Fruit fly (Drosophila melanogaster) whole organism, embryonic: ENCODE data around the gene kibra.
A peak's percentile ranks its signal among the peaks of the same experiment; 100 is the strongest.

ENCODE experiments used
- Ada2b ChIP-seq: fragments of 200-800 bp; sonication (Bioruptor generic); IDR thresholded peaks from 2 replicates; pipeline ENCODE4 v1.3.6; 2022; ENCODE audit warnings: missing biosample characterization, missing genetic modification characterization
- Bgb ChIP-seq: fragments of 200-800 bp; sonication (Bioruptor generic); IDR thresholded peaks from 2 replicates; pipeline ENCODE4 v1.3.6; 2022; ENCODE audit warnings: missing biosample characterization, missing genetic modification characterization; ENCODE audit not compliant: partially characterized antibody
- CG10147 ChIP-seq: fragments of 200-800 bp; sonication (Bioruptor generic); optimal IDR thresholded peaks from 2 replicates; lab custom pipeline; 2019; ENCODE audit warnings: missing biosample characterization, mild to moderate bottlenecking, missing genetic modification characterization, moderate library complexity
- CG10543 ChIP-seq: fragments of 200-800 bp; sonication (Bioruptor generic); optimal IDR thresholded peaks from 3 replicates; lab custom pipeline; 2017; ENCODE audit warnings: missing biosample characterization, mild to moderate bottlenecking, missing genetic modification characterization, moderate library complexity
- CG14710 ChIP-seq: fragments of 200-800 bp; sonication (Bioruptor generic); optimal IDR thresholded peaks from 3 replicates; lab custom pipeline; 2019; ENCODE audit warnings: missing biosample characterization, mild to moderate bottlenecking, missing genetic modification characterization, moderate library complexity
- CG18764 ChIP-seq: fragments of 200-800 bp; sonication (Bioruptor generic); optimal IDR thresholded peaks from 3 replicates; lab custom pipeline; 2016; ENCODE audit warnings: missing biosample characterization, missing genetic modification characterization
- CG2116 ChIP-seq: fragments of 200-800 bp; sonication (Bioruptor generic); optimal IDR thresholded peaks from 3 replicates; lab custom pipeline; 2018; ENCODE audit warnings: missing biosample characterization, mild to moderate bottlenecking, missing genetic modification characterization
- CG2199 ChIP-seq: fragments of 200-800 bp; sonication (Bioruptor generic); IDR thresholded peaks from 3 replicates; pipeline ENCODE4 v1.3.6; 2022; ENCODE audit warnings: missing biosample characterization, missing genetic modification characterization
- CG30020 ChIP-seq: fragments of 200-800 bp; optimal IDR thresholded peaks from 2 replicates; lab custom pipeline; 2019; ENCODE audit warnings: missing biosample characterization, mild to moderate bottlenecking, missing genetic modification characterization, moderate library complexity
- CG3065 ChIP-seq: fragments of 200-800 bp; sonication (Bioruptor generic); optimal IDR thresholded peaks from 2 replicates; lab custom pipeline; 2016; ENCODE audit warnings: missing biosample characterization, missing genetic modification characterization
- CG32532 ChIP-seq: fragments of 200-800 bp; sonication (Bioruptor generic); IDR thresholded peaks from 2 replicates; pipeline ENCODE4 v1.3.6; 2022; ENCODE audit warnings: missing biosample characterization, missing genetic modification characterization
- CG34422 ChIP-seq: fragments of 200-800 bp; sonication (Bioruptor generic); IDR thresholded peaks from 3 replicates; pipeline ENCODE4 v1.3.6; 2022; ENCODE audit warnings: missing biosample characterization, missing genetic modification characterization
- CG4328 ChIP-seq: fragments of 200-800 bp; sonication (Bioruptor generic); optimal IDR thresholded peaks from 3 replicates; lab custom pipeline; 2017; ENCODE audit warnings: missing biosample characterization, missing genetic modification reagents, missing genetic modification characterization
- CG4404 ChIP-seq: fragments of 200-800 bp; sonication (Bioruptor generic); IDR thresholded peaks from 2 replicates; pipeline ENCODE4 v1.3.6; 2022; ENCODE audit warnings: missing biosample characterization, missing genetic modification characterization
- CG6175 ChIP-seq: fragments of 200-800 bp; sonication (Bioruptor generic); IDR thresholded peaks from 3 replicates; pipeline ENCODE4 v1.3.6; 2022; ENCODE audit warnings: missing biosample characterization, missing genetic modification characterization
- CG7963 ChIP-seq: fragments of 200-800 bp; sonication (Bioruptor generic); IDR thresholded peaks from 3 replicates; pipeline ENCODE4 v1.3.6; 2022; ENCODE audit warnings: missing biosample characterization, missing genetic modification characterization; ENCODE audit not compliant: partially characterized antibody
- CG8478 ChIP-seq: fragments of >200 bp; optimal IDR thresholded peaks from 2 replicates; lab custom pipeline; 2018
- CG9817 ChIP-seq: fragments of 200-800 bp; sonication (Bioruptor generic); optimal IDR thresholded peaks from 2 replicates; lab custom pipeline; 2018; ENCODE audit warnings: missing biosample characterization, mild to moderate bottlenecking, missing genetic modification characterization, moderate library complexity
- CG9876 ChIP-seq: fragments of 200-800 bp; sonication (Bioruptor generic); optimal IDR thresholded peaks from 2 replicates; lab custom pipeline; 2016; ENCODE audit warnings: missing biosample characterization, missing genetic modification characterization
- CrebB ChIP-seq: fragments of 200-800 bp; sonication (Bioruptor generic); optimal IDR thresholded peaks from 3 replicates; lab custom pipeline; 2018; ENCODE audit warnings: missing biosample characterization, mild to moderate bottlenecking, missing genetic modification characterization
- Dek ChIP-seq: fragments of 200-800 bp; sonication (Bioruptor generic); optimal IDR thresholded peaks from 3 replicates; lab custom pipeline; 2019; ENCODE audit warnings: missing biosample characterization, mild to moderate bottlenecking, missing genetic modification characterization, moderate library complexity
- Drgx ChIP-seq: fragments of 200-800 bp; sonication (Bioruptor generic); IDR thresholded peaks from 2 replicates; pipeline ENCODE4 v1.3.6; 2022; ENCODE audit warnings: missing biosample characterization, missing genetic modification characterization
- E2f2 ChIP-seq: fragments of 200-800 bp; sonication (Bioruptor generic); IDR thresholded peaks from 2 replicates; pipeline ENCODE4 v1.3.6; 2022; ENCODE audit warnings: missing biosample characterization, missing genetic modification characterization
- HLH3B ChIP-seq: fragments of 200-800 bp; sonication (Bioruptor generic); IDR thresholded peaks from 2 replicates; pipeline ENCODE4 v1.3.6; 2022; ENCODE audit warnings: missing biosample characterization, missing genetic modification characterization
- Hey ChIP-seq: fragments of 200-800 bp; sonication (Bioruptor generic); optimal IDR thresholded peaks from 3 replicates; lab custom pipeline; 2018; ENCODE audit warnings: missing biosample characterization, mild to moderate bottlenecking, missing genetic modification characterization
- HmgZ ChIP-seq: fragments of 200-800 bp; sonication (Bioruptor generic); optimal IDR thresholded peaks from 2 replicates; lab custom pipeline; 2018; ENCODE audit warnings: missing biosample characterization, mild to moderate bottlenecking, missing genetic modification characterization
- Hr51 ChIP-seq, 2 experiments: fragments of 200-800 bp; sonication (Bioruptor generic); optimal IDR thresholded peaks; 2 replicates in 1 of 2; 3 replicates in 1 of 2; lab custom pipeline; 2016 to 2018; ENCODE audit warnings: missing biosample characterization in 2 of 2, missing genetic modification characterization in 2 of 2, mild to moderate bottlenecking in 1 of 2, moderate library complexity in 1 of 2
- Kr ChIP-seq: fragments of 200-800 bp; sonication (Bioruptor generic); optimal IDR thresholded peaks from 2 replicates; lab custom pipeline; 2017; ENCODE audit warnings: missing biosample characterization, mild to moderate bottlenecking, missing genetic modification characterization
- MBD-R2 ChIP-seq: fragments of 200-800 bp; sonication (Bioruptor generic); IDR thresholded peaks from 2 replicates; pipeline ENCODE4 v1.3.6; 2022; ENCODE audit warnings: missing biosample characterization, missing genetic modification characterization
- Xrp1 ChIP-seq: fragments of 200-800 bp; sonication (Bioruptor generic); IDR thresholded peaks from 2 replicates; pipeline ENCODE4 v1.3.6; 2022; ENCODE audit warnings: missing biosample characterization, missing genetic modification characterization
- YL-1 ChIP-seq: fragments of 200-800 bp; sonication (Bioruptor generic); optimal IDR thresholded peaks from 3 replicates; lab custom pipeline; 2017; ENCODE audit warnings: missing biosample characterization, mild to moderate bottlenecking, missing genetic modification characterization
- cg ChIP-seq: fragments of 200-800 bp; sonication (Bioruptor generic); optimal IDR thresholded peaks from 3 replicates; lab custom pipeline; 2019; ENCODE audit warnings: missing biosample characterization, mild to moderate bottlenecking, missing genetic modification characterization, moderate library complexity
- chm ChIP-seq: fragments of 200-800 bp; sonication (Bioruptor generic); IDR thresholded peaks from 2 replicates; pipeline ENCODE4 v1.3.6; 2022; ENCODE audit warnings: missing biosample characterization, missing genetic modification characterization
- ci ChIP-seq: fragments of 200-800 bp; sonication (Bioruptor generic); IDR thresholded peaks from 3 replicates; pipeline ENCODE4 v1.3.6; 2022; ENCODE audit warnings: missing biosample characterization, missing genetic modification characterization
- crp ChIP-seq, 2 experiments: fragments of 200-800 bp; sonication (Bioruptor generic); optimal IDR thresholded peaks; 2 replicates in 1 of 2; 3 replicates in 1 of 2; lab custom pipeline; 2017; ENCODE audit warnings: missing biosample characterization in 2 of 2, missing genetic modification characterization in 2 of 2, mild to moderate bottlenecking in 1 of 2, moderate library complexity in 1 of 2
- dmrt11E ChIP-seq: fragments of 200-800 bp; sonication (Bioruptor generic); optimal IDR thresholded peaks from 3 replicates; lab custom pipeline; 2018; ENCODE audit warnings: missing biosample characterization, mild to moderate bottlenecking, missing genetic modification characterization, moderate library complexity
- dysf ChIP-seq: fragments of 200-800 bp; sonication (Bioruptor generic); IDR thresholded peaks from 3 replicates; pipeline ENCODE4 v1.3.6; 2022; ENCODE audit warnings: missing biosample characterization, missing genetic modification characterization
- ewg ChIP-seq: fragments of 200-800 bp; sonication (Bioruptor generic); optimal IDR thresholded peaks from 3 replicates; lab custom pipeline; 2017; ENCODE audit warnings: mild to moderate bottlenecking, missing biosample characterization, missing genetic modification reagents, missing genetic modification characterization
- ftz-f1 ChIP-seq: fragments of 200-800 bp; sonication (Bioruptor generic); optimal IDR thresholded peaks from 2 replicates; lab custom pipeline; 2016; ENCODE audit warnings: missing biosample characterization, missing genetic modification characterization
- hbn ChIP-seq: fragments of 200-800 bp; sonication (Bioruptor generic); IDR thresholded peaks from 2 replicates; pipeline ENCODE4 v1.3.6; 2022; ENCODE audit warnings: missing biosample characterization, missing genetic modification characterization; ENCODE audit not compliant: partially characterized antibody
- her ChIP-seq: fragments of 200-800 bp; sonication (Bioruptor generic); optimal IDR thresholded peaks from 2 replicates; lab custom pipeline; 2016; ENCODE audit warnings: missing biosample characterization, missing genetic modification characterization
- lmd ChIP-seq: fragments of 200-800 bp; sonication (Bioruptor generic); IDR thresholded peaks from 2 replicates; pipeline ENCODE4 v1.3.6; 2022; ENCODE audit warnings: missing biosample characterization, missing genetic modification characterization
- nau ChIP-seq: fragments of 200-800 bp; sonication (Bioruptor generic); optimal IDR thresholded peaks from 3 replicates; lab custom pipeline; 2017; ENCODE audit warnings: missing biosample characterization, mild to moderate bottlenecking, missing genetic modification characterization, missing genetic modification reagents
- nerfin-1 ChIP-seq: fragments of 200-800 bp; sonication (Bioruptor generic); optimal IDR thresholded peaks from 3 replicates; lab custom pipeline; 2019; ENCODE audit warnings: missing biosample characterization, mild to moderate bottlenecking, missing genetic modification characterization, moderate library complexity
- nom ChIP-seq: fragments of 200-800 bp; sonication (Bioruptor generic); optimal IDR thresholded peaks from 2 replicates; lab custom pipeline; 2017; ENCODE audit warnings: missing biosample characterization, missing genetic modification characterization, mild to moderate bottlenecking, moderate library complexity, missing genetic modification reagents
- pum ChIP-seq: fragments of 200-800 bp; sonication (Bioruptor generic); optimal IDR thresholded peaks from 2 replicates; lab custom pipeline; 2016; ENCODE audit warnings: missing biosample characterization, missing genetic modification characterization
- schlank ChIP-seq: fragments of 200-800 bp; sonication (Bioruptor generic); optimal IDR thresholded peaks from 2 replicates; lab custom pipeline; 2018; ENCODE audit warnings: missing biosample characterization, mild to moderate bottlenecking, missing genetic modification characterization
- seq ChIP-seq: fragments of 200-800 bp; sonication (Bioruptor generic); IDR thresholded peaks from 2 replicates; pipeline ENCODE4 v1.3.6; 2022; ENCODE audit warnings: missing biosample characterization, missing genetic modification characterization
- sqz ChIP-seq: fragments of 200-800 bp; sonication (Bioruptor generic); optimal IDR thresholded peaks from 3 replicates; lab custom pipeline; 2018; ENCODE audit warnings: missing biosample characterization, mild to moderate bottlenecking, missing genetic modification characterization
- usp ChIP-seq: fragments of >200 bp; optimal IDR thresholded peaks from 2 replicates; lab custom pipeline; 2017; ENCODE audit warnings: missing biosample characterization, missing genetic modification characterization
- z ChIP-seq: fragments of 200-800 bp; sonication (Bioruptor generic); IDR thresholded peaks from 3 replicates; pipeline ENCODE4 v1.3.6; 2022; ENCODE audit warnings: missing biosample characterization, missing genetic modification characterization

The kibra gene

DNA sequence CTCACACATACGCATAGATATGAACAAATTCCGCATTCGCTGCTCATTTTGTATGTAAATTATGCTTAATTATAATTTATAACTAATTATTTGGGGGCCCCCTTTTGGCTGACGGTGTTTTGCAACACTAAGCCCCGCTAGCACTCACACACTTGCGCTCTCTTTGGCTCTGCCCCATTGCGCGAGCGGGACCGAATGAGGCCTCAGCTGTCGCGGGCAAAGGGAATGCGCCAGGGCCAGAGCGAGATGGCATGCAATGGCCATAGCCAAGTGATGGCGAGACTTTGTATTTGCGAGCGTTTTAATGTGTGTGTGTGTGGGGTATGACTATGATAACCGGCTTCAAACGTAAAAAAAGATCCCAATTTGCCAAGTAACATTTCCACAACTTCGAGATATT, 15.0 kb upstream of the kibra start (continued):
- TF ChIP-seq ci (peak; percentile 78), CG18764 (GFP tag; lab: Kevin White, UChicago) (no peak), nerfin-1 (tag; lab: Kevin White, UChicago) (peak; percentile 2), Bgb (GFP tag; lab: Robert Waterston, UW) (peak; percentile 32; the same call in 1 of the 2 replicates), Drgx (GFP tag; lab: Robert Waterston, UW) (peak; percentile 62), CG3065 (GFP tag; lab: Kevin White, UChicago) (no peak), crp (GFP tag; optimal IDR thresholded peaks at IDR 0.05; lab: Kevin White, UChicago) (peak in 1 of 2 experiments; percentile 61), seq (GFP tag; lab: Robert Waterston, UW) (no peak), Kr (GFP tag; lab: Kevin White, UChicago) (no peak), cg (peak; percentile 96), CG7963 (GFP tag; lab: Robert Waterston, UW) (no peak), CG10147 (GFP tag; lab: Kevin White, UChicago) (no peak), CG9817 (tag; lab: Kevin White, UChicago) (no peak), CG8478 (lab: Kevin White, UChicago) (peak; percentile 82), CG2199 (peak; percentile 82; the same call in 2 of the 3 replicates), dmrt11E (tag; lab: Kevin White, UChicago) (no peak), MBD-R2 (GFP tag; lab: Robert Waterston, UW) (peak; percentile 53; the same call in 1 of the 2 replicates), CG4328 (peak; percentile 41), nom (GFP tag; lab: Kevin White, UChicago) (peak; percentile 63), dysf (no peak), nau (GFP tag; lab: Kevin White, UChicago) (peak; percentile 23), pum (GFP tag; lab: Kevin White, UChicago) (no peak), her (GFP tag; lab: Kevin White, UChicago) (no peak), CG9876 (GFP tag; lab: Kevin White, UChicago) (no peak), Hr51 (GFP tag; optimal IDR thresholded peaks at IDR 0.05; lab: Kevin White, UChicago) (no peak), CrebB (tag; lab: Kevin White, UChicago) (peak; percentile 49), Dek (tag; lab: Kevin White, UChicago) (no peak), usp (no peak), Hey (tag; lab: Kevin White, UChicago) (peak; percentile 62), Ada2b (0 out of 2 replicates have a peak, but pooled peaks have one; percentile 37), chm (peak; percentile 62), schlank (tag; lab: Kevin White, UChicago) (peak; percentile 47), CG10543 (GFP tag; lab: Kevin White, UChicago) (peak; percentile 96), Xrp1 (GFP tag; lab: Robert Waterston, UW) (no peak; the same call in 1 of the 2 replicates), HLH3B (no peak), CG30020 (tag; lab: Kevin White, UChicago) (no peak), CG34422 (peak; percentile 53; the same call in 1 of the 3 replicates), CG2116 (GFP tag; lab: Kevin White, UChicago) (no peak), z (no peak), CG32532 (peak; percentile 49), sqz (GFP tag; lab: Kevin White, UChicago) (peak; percentile 62), CG6175 (GFP tag; lab: Robert Waterston, UW) (peak; percentile 36; the same call in 1 of the 3 replicates), ewg (GFP tag; lab: Kevin White, UChicago) (peak; percentile 74), E2f2 (GFP tag; lab: Robert Waterston, UW) (no peak), CG14710 (no peak), hbn (GFP tag; lab: Robert Waterston, UW) (peak; percentile 20; the same call in 1 of the 2 replicates), ftz-f1 (GFP tag; lab: Kevin White, UChicago) (peak; percentile 95), CG4404 (GFP tag; lab: Robert Waterston, UW) (no peak), YL-1 (peak; percentile 75), lmd (GFP tag; lab: Robert Waterston, UW) (peak; percentile 16; the same call in 1 of the 2 replicates), HmgZ (peak; percentile 56)
